Fruit fly (Drosophila melanogaster) whole organism: ENCODE measurements around the gene fiz.

Experiments used
- CG8478 ChIP-seq: fragments of >200 bp; optimal IDR thresholded peaks from 2 replicates; lab custom pipeline; 2018; ENCODE audit warnings: inconsistent platforms
- EcR ChIP-seq, 2 experiments: fragments of >200 bp; optimal IDR thresholded peaks; 2 replicates each; lab custom pipeline; 2017; ENCODE audit warnings: missing biosample characterization in 2 of 2, missing genetic modification characterization in 2 of 2, missing genetic modification reagents in 2 of 2
- psq ChIP-seq: fragments of >200 bp; optimal IDR thresholded peaks from 2 replicates; lab custom pipeline; 2017
- usp ChIP-seq: fragments of >200 bp; optimal IDR thresholded peaks from 2 replicates; lab custom pipeline; 2017; ENCODE audit warnings: missing biosample characterization, missing genetic modification characterization, mixed read lengths

DNA sequence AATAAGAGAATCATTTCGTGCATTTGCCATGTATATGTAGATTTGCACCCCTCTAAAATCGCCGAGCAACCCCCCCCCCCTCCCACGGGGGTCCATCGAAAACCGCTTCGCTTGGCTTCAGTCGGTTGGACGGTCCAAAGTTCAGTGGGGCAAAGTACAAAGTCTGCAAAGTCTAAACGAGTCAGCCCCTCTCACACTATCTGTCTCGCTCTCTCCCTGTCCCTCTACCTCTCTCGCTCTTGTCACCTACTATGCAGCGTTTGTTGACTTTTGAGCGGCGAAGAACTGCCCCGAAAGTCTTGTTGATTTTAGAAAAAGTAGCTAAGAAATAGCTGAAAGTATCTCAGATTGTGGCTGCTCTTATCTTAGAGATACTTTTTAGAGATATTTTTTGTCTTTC is 37.9 kb upstream of the fiz start:
- TF ChIP-seq CG8478 (lab: Kevin White, UChicago) (no peak), EcR (GFP tag; optimal IDR thresholded peaks at IDR 0.05; lab: Kevin White, UChicago) (no peak), psq (lab: Kevin White, UChicago) (no peak), usp (GFP tag; lab: Kevin White, UChicago) (no peak)
